Fruit fly (Drosophila melanogaster): ENCODE data around the gene CG1532.

- TF ChIP-seq CG3032 (tag; optimal IDR thresholded peaks at IDR 0.05): peak; percentile 63
- peak; percentile 66 for TF ChIP-seq CG4318 (GFP tag; optimal IDR thresholded peaks at IDR 0.05)
- TF ChIP-seq CG16779 (tag; optimal IDR thresholded peaks at IDR 0.05): peak; percentile 65
- TF ChIP-seq Sox102F (GFP tag; optimal IDR thresholded peaks at IDR 0.05): peak; percentile 88
- peak; percentile 91 for TF ChIP-seq topi (GFP tag; optimal IDR thresholded peaks at IDR 0.05)
Observed at dm6 chrX:21058991-21059390, 30.8 kb upstream of the CG1532 start.
